Fruit fly (Drosophila melanogaster) whole organism, wandering third instar larva: ENCODE measurements around the gene CG5828.

ENCODE experiments used
- Abd-B ChIP-seq: fragments of >200 bp; optimal IDR thresholded peaks from 2 replicates; lab custom pipeline; 2017; ENCODE audit warnings: missing biosample characterization, missing genetic modification characterization
- CG32264 ChIP-seq: fragments of 200-800 bp; sonication (Bioruptor generic); optimal IDR thresholded peaks from 2 replicates; lab custom pipeline; 2016; ENCODE audit warnings: missing biosample characterization, missing genetic modification characterization
- CG9705 ChIP-seq: fragments of 200-800 bp; sonication (Bioruptor generic); optimal IDR thresholded peaks from 2 replicates; lab custom pipeline; 2018; ENCODE audit warnings: missing biosample characterization, mild to moderate bottlenecking, missing genetic modification characterization
- CrebA ChIP-seq: fragments of 200-800 bp; sonication (Bioruptor generic); optimal IDR thresholded peaks from 2 replicates; lab custom pipeline; 2016; ENCODE audit warnings: missing biosample characterization, mild to moderate bottlenecking, missing genetic modification characterization, borderline replicate concordance
- Dfd ChIP-seq: fragments of >200 bp; optimal IDR thresholded peaks from 2 replicates; lab custom pipeline; 2017; ENCODE audit warnings: missing biosample characterization, missing genetic modification characterization
- GATAd ChIP-seq: sonication (Bioruptor generic); optimal IDR thresholded peaks from 2 replicates; lab custom pipeline; 2016; ENCODE audit warnings: missing biosample characterization, missing genetic modification characterization
- HLH106 ChIP-seq: fragments of 200-800 bp; optimal IDR thresholded peaks from 3 replicates; lab custom pipeline; 2019; ENCODE audit warnings: missing biosample characterization, mild to moderate bottlenecking, missing genetic modification characterization, moderate library complexity
- Hnf4 ChIP-seq: fragments of 200-800 bp; sonication (Bioruptor generic); optimal IDR thresholded peaks from 2 replicates; lab custom pipeline; 2016; ENCODE audit warnings: missing biosample characterization, mild to moderate bottlenecking, missing genetic modification characterization
- Hr78 ChIP-seq: fragments of >200 bp; optimal IDR thresholded peaks from 2 replicates; lab custom pipeline; 2017; ENCODE audit warnings: missing biosample characterization, missing genetic modification characterization
- Hr83 ChIP-seq: fragments of 200-300 bp; sonication (Bioruptor generic); optimal IDR thresholded peaks from 2 replicates; lab custom pipeline; 2016; ENCODE audit warnings: missing biosample characterization, mild to moderate bottlenecking, missing genetic modification characterization, moderate library complexity; ENCODE audit not compliant: poor library complexity, severe bottlenecking
- Jra ChIP-seq: sonication (Bioruptor generic); optimal IDR thresholded peaks from 2 replicates; lab custom pipeline; 2016; ENCODE audit warnings: missing biosample characterization, missing genetic modification characterization
- Mio ChIP-seq: sonication (Bioruptor generic); optimal IDR thresholded peaks from 2 replicates; lab custom pipeline; 2016; ENCODE audit warnings: missing biosample characterization, missing genetic modification characterization
- Myc ChIP-seq: fragments of >200 bp; optimal IDR thresholded peaks from 2 replicates; lab custom pipeline; 2017
- N ChIP-seq: fragments of >200 bp; optimal IDR thresholded peaks from 2 replicates; lab custom pipeline; 2018; ENCODE audit warnings: missing biosample characterization, missing external identifiers, missing genetic modification characterization
- OdsH ChIP-seq: fragments of 200-800 bp; sonication (Bioruptor generic); optimal IDR thresholded peaks from 2 replicates; lab custom pipeline; 2016; ENCODE audit warnings: missing biosample characterization, mild to moderate bottlenecking, missing genetic modification characterization
- Rel ChIP-seq, 2 experiments: fragments of 200-800 bp; sonication (Bioruptor generic) in 1 of 2; optimal IDR thresholded peaks; 2 replicates in 1 of 2; 3 replicates in 1 of 2; lab custom pipeline; 2016 to 2019; ENCODE audit warnings: mild to moderate bottlenecking in 2 of 2, missing biosample characterization in 2 of 2, missing genetic modification characterization in 2 of 2, moderate library complexity in 1 of 2
- Sp1 ChIP-seq: fragments of 200-800 bp; sonication (Bioruptor generic); optimal IDR thresholded peaks from 3 replicates; lab custom pipeline; 2019; ENCODE audit warnings: missing biosample characterization, mild to moderate bottlenecking, missing genetic modification characterization, moderate library complexity
- Vsx2 ChIP-seq: fragments of 200-300, 225-300 bp; sonication (Bioruptor generic); optimal IDR thresholded peaks from 2 replicates; lab custom pipeline; 2018; ENCODE audit warnings: missing biosample characterization, missing genetic modification characterization; ENCODE audit not compliant: partially characterized antibody
- br ChIP-seq: fragments of 200-800 bp; sonication (Bioruptor generic); optimal IDR thresholded peaks from 2 replicates; lab custom pipeline; 2016; ENCODE audit warnings: missing biosample characterization, missing genetic modification characterization
- brk ChIP-seq: fragments of 200-800 bp; sonication (Bioruptor generic); optimal IDR thresholded peaks from 2 replicates; lab custom pipeline; 2016; ENCODE audit warnings: missing biosample characterization, mild to moderate bottlenecking, missing genetic modification characterization
- dl ChIP-seq, 2 experiments: fragments of 175-275, 200-275 bp in 1 of 2; fragments of 200-275 bp in 1 of 2; sonication (Bioruptor generic); optimal IDR thresholded peaks; lab custom pipeline; 2018; ENCODE audit warnings: mild to moderate bottlenecking in 2 of 2, missing biosample characterization in 2 of 2, missing genetic modification characterization in 2 of 2, moderate library complexity in 2 of 2; ENCODE audit not compliant: partially characterized antibody in 2 of 2, insufficient read depth in 1 of 2
- dmrt93B ChIP-seq: fragments of 200-800 bp; sonication (Bioruptor generic); optimal IDR thresholded peaks from 2 replicates; lab custom pipeline; 2018; ENCODE audit warnings: missing biosample characterization, mild to moderate bottlenecking, missing genetic modification characterization
- dsf ChIP-seq: sonication (Bioruptor generic); optimal IDR thresholded peaks from 2 replicates; lab custom pipeline; 2016; ENCODE audit warnings: missing biosample characterization, missing genetic modification characterization, borderline replicate concordance
- ey ChIP-seq: fragments of 200-800 bp; sonication (Bioruptor generic); optimal IDR thresholded peaks from 2 replicates; lab custom pipeline; 2016; ENCODE audit warnings: missing biosample characterization, missing genetic modification characterization
- foxo ChIP-seq, 2 experiments: fragments of 200-800 bp; sonication (Bioruptor generic); optimal IDR thresholded peaks; 2 replicates in 1 of 2; 3 replicates in 1 of 2; lab custom pipeline; 2016 to 2017; ENCODE audit warnings: missing biosample characterization in 2 of 2, missing genetic modification characterization in 2 of 2
- fru ChIP-seq: fragments of 200-800 bp; sonication (Bioruptor generic); optimal IDR thresholded peaks from 3 replicates; lab custom pipeline; 2016; ENCODE audit warnings: missing biosample characterization, mild to moderate bottlenecking, missing genetic modification characterization
- h ChIP-seq: fragments of 200-800 bp; sonication (Bioruptor generic); optimal IDR thresholded peaks from 3 replicates; lab custom pipeline; 2016; ENCODE audit warnings: missing biosample characterization, mild to moderate bottlenecking, missing genetic modification characterization
- pan ChIP-seq: fragments of >200 bp; optimal IDR thresholded peaks from 2 replicates; lab custom pipeline; 2017
- psq ChIP-seq: fragments of 200-800 bp; sonication (Bioruptor generic); optimal IDR thresholded peaks from 3 replicates; lab custom pipeline; 2017; ENCODE audit warnings: missing biosample characterization, mild to moderate bottlenecking, missing genetic modification characterization, moderate library complexity
- rgr ChIP-seq: fragments of 200-800 bp; sonication (Bioruptor generic); optimal IDR thresholded peaks from 3 replicates; lab custom pipeline; 2016; ENCODE audit warnings: missing biosample characterization, mild to moderate bottlenecking, missing genetic modification characterization
- sv ChIP-seq: fragments of 200-800 bp; sonication (Bioruptor generic); optimal IDR thresholded peaks from 3 replicates; lab custom pipeline; 2016; ENCODE audit warnings: missing biosample characterization, missing genetic modification characterization
- tai ChIP-seq: sonication (Bioruptor generic); optimal IDR thresholded peaks from 2 replicates; lab custom pipeline; 2016; ENCODE audit warnings: missing biosample characterization, missing genetic modification characterization
- usp ChIP-seq: fragments of >200 bp; optimal IDR thresholded peaks from 2 replicates; lab custom pipeline; 2017; ENCODE audit warnings: missing biosample characterization, missing genetic modification characterization
- woc ChIP-seq: sonication (Bioruptor generic); optimal IDR thresholded peaks from 2 replicates; lab custom pipeline; 2016; ENCODE audit warnings: missing biosample characterization, mild to moderate bottlenecking, missing genetic modification characterization

The CG5828 gene

dm6 chr2L:5089642-5090041 lies 4.1 kb upstream of the CG5828 start:
- TF ChIP-seq br (GFP tag; lab: Kevin White, UChicago) (no peak), HLH106 (tag; lab: Kevin White, UChicago) (no peak), dsf (GFP tag; lab: Kevin White, UChicago) (no peak), N (GFP tag; lab: Kevin White, UChicago) (no peak), woc (no peak), Hr83 (GFP tag; lab: Kevin White, UChicago) (no peak), CrebA (GFP tag; lab: Kevin White, UChicago) (no peak)

dm6 chr2L:5090352-5090751 lies 3.4 kb upstream of the CG5828 start:
- no peak for TF ChIP-seq sv (GFP tag; lab: Kevin White, UChicago)
- no peak for TF ChIP-seq rgr
- no peak for TF ChIP-seq HLH106 (tag; lab: Kevin White, UChicago)
- TF ChIP-seq GATAd (GFP tag; lab: Kevin White, UChicago), result no peak
- TF ChIP-seq woc, result no peak
- no peak for TF ChIP-seq brk (GFP tag; lab: Kevin White, UChicago)
- no peak for TF ChIP-seq CG9705 (GFP tag; lab: Kevin White, UChicago)
- TF ChIP-seq foxo (GFP tag; optimal IDR thresholded peaks at IDR 0.05; lab: Kevin White, UChicago), result no peak
- no peak for TF ChIP-seq Hr83 (GFP tag; lab: Kevin White, UChicago)
- TF ChIP-seq Dfd (GFP tag; lab: Kevin White, UChicago), result no peak
- TF ChIP-seq h, result no peak
- TF ChIP-seq fru, result no peak
- no peak for TF ChIP-seq Hnf4
- TF ChIP-seq dl (GFP tag; optimal IDR thresholded peaks at IDR 0.05; lab: Kevin White, UChicago; ENCODE audit: insufficient read depth in 1 of 2, partially characterized antibody in 2 of 2), result no peak
- TF ChIP-seq Jra (GFP tag; lab: Kevin White, UChicago), result no peak
- no peak for TF ChIP-seq ey

dm6 chr2L:5092145-5092544 lies 1.6 kb upstream of the CG5828 start:
- no peak for TF ChIP-seq psq (GFP tag; lab: Kevin White, UChicago)
- no peak for TF ChIP-seq usp (GFP tag; lab: Kevin White, UChicago)
- TF ChIP-seq Hnf4, result no peak
- peak; percentile 47 for TF ChIP-seq ey
- no peak for TF ChIP-seq CG9705 (GFP tag; lab: Kevin White, UChicago)
- TF ChIP-seq Rel (GFP tag; optimal IDR thresholded peaks at IDR 0.05; lab: Kevin White, UChicago), result no peak
- no peak for TF ChIP-seq Rel (tag; optimal IDR thresholded peaks at IDR 0.05; lab: Kevin White, UChicago)
- TF ChIP-seq br (GFP tag; lab: Kevin White, UChicago), result peak; percentile 52
- no peak for TF ChIP-seq pan (lab: Kevin White, UChicago)
- no peak for TF ChIP-seq OdsH (GFP tag; lab: Kevin White, UChicago)
- no peak for TF ChIP-seq Hr83 (GFP tag; lab: Kevin White, UChicago)
- TF ChIP-seq fru, result peak; percentile 8
- TF ChIP-seq Sp1 (GFP tag; lab: Kevin White, UChicago), result no peak
- no peak for TF ChIP-seq Mio (GFP tag; lab: Kevin White, UChicago)
- TF ChIP-seq Myc (lab: Kevin White, UChicago), result no peak
- no peak for TF ChIP-seq dsf (GFP tag; lab: Kevin White, UChicago)
- TF ChIP-seq Abd-B, result no peak
- no peak for TF ChIP-seq Vsx2
- TF ChIP-seq Hr78 (GFP tag; lab: Kevin White, UChicago), result no peak
- TF ChIP-seq N (GFP tag; lab: Kevin White, UChicago), result no peak
- no peak for TF ChIP-seq h
- TF ChIP-seq tai, result no peak
- no peak for TF ChIP-seq CG32264
- no peak for TF ChIP-seq dmrt93B

- TF ChIP-seq CrebA (GFP tag; lab: Kevin White, UChicago), result no peak
- TF ChIP-seq psq (GFP tag; lab: Kevin White, UChicago), result no peak
- no peak for TF ChIP-seq woc
- no peak for TF ChIP-seq Rel (GFP tag; optimal IDR thresholded peaks at IDR 0.05; lab: Kevin White, UChicago)
- peak; percentile 16 for TF ChIP-seq Rel (tag; optimal IDR thresholded peaks at IDR 0.05; lab: Kevin White, UChicago)
- TF ChIP-seq h, result no peak
Measured at dm6 chr2L:5092597-5092991, 1.2 kb upstream of the CG5828 start.
